Fruit fly (Drosophila melanogaster): ENCODE data around the gene Ahcy.

The Ahcy gene

dm6 chrX:15486682-15487081, 36.6 kb downstream of the Ahcy start, which contains the start of gene Gmap (continued):
- TF ChIP-seq onecut (GFP tag; IDR thresholded peaks at IDR 0.05) (no peak), odd (GFP tag; optimal IDR thresholded peaks at IDR 0.05) (no peak), NC2β (GFP tag; optimal IDR thresholded peaks at IDR 0.05) (no peak), Sox100B (GFP tag; optimal IDR thresholded peaks at IDR 0.05) (no peak), bowl (GFP tag; IDR thresholded peaks at IDR 0.05) (no peak), CG18619 (GFP tag; optimal IDR thresholded peaks at IDR 0.05) (no peak), nmo (GFP tag; optimal IDR thresholded peaks at IDR 0.05) (no peak), H15 (GFP tag; IDR thresholded peaks at IDR 0.05) (no peak), HmgZ (tag; optimal IDR thresholded peaks at IDR 0.05) (peak; percentile 33), CG14050 (GFP tag; IDR thresholded peaks at IDR 0.05) (no peak), CG11696 (GFP tag; IDR thresholded peaks at IDR 0.05) (no peak), en (GFP tag; optimal IDR thresholded peaks at IDR 0.05) (no peak), Doc3 (GFP tag; IDR thresholded peaks at IDR 0.05; ENCODE audit: partially characterized antibody) (peak; percentile 57; the same call in 2 of the 3 replicates), CG6683 (GFP tag; optimal IDR thresholded peaks at IDR 0.05) (no peak), CG34224 (GFP tag; IDR thresholded peaks at IDR 0.05; ENCODE audit: partially characterized antibody) (peak; percentile 88), CG1233 (GFP tag; optimal IDR thresholded peaks at IDR 0.05) (no peak), CG15011 (GFP tag; optimal IDR thresholded peaks at IDR 0.05) (no peak), YL-1 (GFP tag; optimal IDR thresholded peaks at IDR 0.05) (peak; percentile 39), NK7.1 (GFP tag; optimal IDR thresholded peaks at IDR 0.05) (no peak), CG16863 (GFP tag; optimal IDR thresholded peaks at IDR 0.05) (no peak), exex (tag; optimal IDR thresholded peaks at IDR 0.05) (no peak), CG14710 (tag; optimal IDR thresholded peaks at IDR 0.05) (no peak), vfl (GFP tag; optimal IDR thresholded peaks at IDR 0.05) (no peak), CG15514 (GFP tag; optimal IDR thresholded peaks at IDR 0.05) (peak; percentile 65), Opbp (GFP tag; IDR thresholded peaks at IDR 0.05; ENCODE audit: partially characterized antibody) (peak; percentile 80; the same call in 2 of the 3 replicates), Mrtf (GFP tag; IDR thresholded peaks at IDR 0.05) (no peak), Bgb (GFP tag; IDR thresholded peaks at IDR 0.05; ENCODE audit: partially characterized antibody) (peak; percentile 90), Elba2 (GFP tag; optimal IDR thresholded peaks at IDR 0.05) (no peak), CG18011 (GFP tag; optimal IDR thresholded peaks at IDR 0.05) (peak; percentile 97), CG17328 (GFP tag; IDR thresholded peaks at IDR 0.05) (no peak), CG7963 (GFP tag; IDR thresholded peaks at IDR 0.05; ENCODE audit: partially characterized antibody) (peak; percentile 93), CG6175 (GFP tag; IDR thresholded peaks at IDR 0.05) (no peak), gro (GFP tag; optimal IDR thresholded peaks at IDR 0.05) (no peak), CG9215 (GFP tag; IDR thresholded peaks at IDR 0.05) (no peak), CG14667 (GFP tag; IDR thresholded peaks at IDR 0.05) (no peak), sna (GFP tag; IDR thresholded peaks at IDR 0.05; ENCODE audit: partially characterized antibody) (peak; percentile 80), Meics (GFP tag; optimal IDR thresholded peaks at IDR 0.05) (no peak), salm (tag; optimal IDR thresholded peaks at IDR 0.05) (no peak), CG11504 (tag; optimal IDR thresholded peaks at IDR 0.05) (no peak), Eip74EF (GFP tag; optimal IDR thresholded peaks at IDR 0.05) (no peak), jigr1 (GFP tag; IDR thresholded peaks at IDR 0.05) (no peak), Bdp1 (GFP tag; optimal IDR thresholded peaks at IDR 0.05) (no peak), CG6791 (GFP tag; IDR thresholded peaks at IDR 0.05; ENCODE audit: partially characterized antibody) (peak; percentile 93), cwo (GFP tag; optimal IDR thresholded peaks at IDR 0.05) (no peak), Med (GFP tag) (peak; percentile 42), E2f2 (GFP tag; IDR thresholded peaks at IDR 0.05) (peak; percentile 94), Gug (GFP tag; IDR thresholded peaks at IDR 0.05) (no peak), chinmo (GFP tag; IDR thresholded peaks at IDR 0.05; ENCODE audit: partially characterized antibody) (0 out of 4 replicates have a peak, but pooled peaks have one; percentile 58), CG5245 (GFP tag; optimal IDR thresholded peaks at IDR 0.05) (no peak), wek (GFP tag; optimal IDR thresholded peaks at IDR 0.05) (no peak)
